Fruit fly (Drosophila melanogaster) whole organism, embryonic: ENCODE results near the gene CG10137.
A peak's percentile ranks its signal among the peaks of the same experiment; 100 is the strongest.

ENCODE experiments used
- Atf-2 ChIP-seq: fragments of 200-800 bp; sonication (Bioruptor generic); optimal IDR thresholded peaks from 2 replicates; lab custom pipeline; 2016; ENCODE audit warnings: missing biosample characterization, missing genetic modification characterization
- B-H2 ChIP-seq: fragments of 200-800 bp; sonication (Bioruptor generic); optimal IDR thresholded peaks from 2 replicates; lab custom pipeline; 2018; ENCODE audit warnings: missing biosample characterization, mild to moderate bottlenecking, missing genetic modification characterization
- Bgb ChIP-seq: fragments of 200-800 bp; sonication (Bioruptor generic); IDR thresholded peaks from 2 replicates; pipeline ENCODE4 v1.3.6; 2022; ENCODE audit warnings: missing biosample characterization, missing genetic modification characterization; ENCODE audit not compliant: partially characterized antibody
- CG11723 ChIP-seq: fragments of 200-800 bp; sonication (Bioruptor generic); optimal IDR thresholded peaks from 2 replicates; lab custom pipeline; 2017; ENCODE audit warnings: missing biosample characterization, mild to moderate bottlenecking, missing genetic modification characterization
- CG12299 ChIP-seq: fragments of 200-800 bp; sonication (Bioruptor generic); optimal IDR thresholded peaks from 2 replicates; lab custom pipeline; 2018; ENCODE audit warnings: missing biosample characterization, mild to moderate bottlenecking, missing genetic modification characterization
- CG1233 ChIP-seq: fragments of 200-800 bp; sonication (Bioruptor generic); optimal IDR thresholded peaks from 4 replicates; lab custom pipeline; 2018; ENCODE audit warnings: missing biosample characterization, mild to moderate bottlenecking, missing genetic modification characterization
- CG13624 ChIP-seq: fragments of 200-800 bp; sonication (Bioruptor generic); optimal IDR thresholded peaks from 2 replicates; lab custom pipeline; 2016; ENCODE audit warnings: missing biosample characterization, missing genetic modification characterization
- CG1603 ChIP-seq: fragments of 200-800 bp; sonication (Bioruptor generic); optimal IDR thresholded peaks from 2 replicates; lab custom pipeline; 2019; ENCODE audit warnings: missing biosample characterization, mild to moderate bottlenecking, missing genetic modification characterization, moderate library complexity
- CG3163 ChIP-seq: fragments of 200-800 bp; sonication (Bioruptor generic); optimal IDR thresholded peaks from 3 replicates; lab custom pipeline; 2016; ENCODE audit warnings: missing biosample characterization, missing genetic modification characterization
- CG3407 ChIP-seq: fragments of 200-800 bp; sonication (Bioruptor generic); optimal IDR thresholded peaks from 2 replicates; lab custom pipeline; 2018; ENCODE audit warnings: missing biosample characterization, mild to moderate bottlenecking, missing genetic modification characterization
- CG34376 ChIP-seq: fragments of 200-800 bp; sonication (Bioruptor generic); optimal IDR thresholded peaks from 2 replicates; lab custom pipeline; 2018; ENCODE audit warnings: missing biosample characterization, mild to moderate bottlenecking, missing genetic modification characterization
- CG4328 ChIP-seq: fragments of 200-800 bp; sonication (Bioruptor generic); optimal IDR thresholded peaks from 3 replicates; lab custom pipeline; 2017; ENCODE audit warnings: missing biosample characterization, missing genetic modification reagents, missing genetic modification characterization
- CG4820 ChIP-seq: fragments of 200-800 bp; sonication (Bioruptor generic); optimal IDR thresholded peaks from 3 replicates; lab custom pipeline; 2016; ENCODE audit warnings: missing biosample characterization, missing genetic modification characterization
- CG6683 ChIP-seq: fragments of 200-800 bp; sonication (Bioruptor generic); optimal IDR thresholded peaks from 2 replicates; lab custom pipeline; 2017; ENCODE audit warnings: missing biosample characterization, mild to moderate bottlenecking, missing genetic modification characterization, missing genetic modification reagents
- CG6854 ChIP-seq: fragments of 200-800 bp; sonication (Bioruptor generic); optimal IDR thresholded peaks from 3 replicates; lab custom pipeline; 2017; ENCODE audit warnings: missing biosample characterization, mild to moderate bottlenecking, missing genetic modification characterization
- CG7839 ChIP-seq: fragments of 200-800 bp; sonication (Bioruptor generic); optimal IDR thresholded peaks from 3 replicates; lab custom pipeline; 2018; ENCODE audit warnings: missing biosample characterization, mild to moderate bottlenecking, missing genetic modification characterization, moderate library complexity
- CG8765 ChIP-seq: fragments of 200-800 bp; sonication (Bioruptor generic); IDR thresholded peaks from 2 replicates; pipeline ENCODE4 v1.3.6; 2022; ENCODE audit warnings: missing biosample characterization, missing genetic modification characterization
- CG8924 ChIP-seq: fragments of 200-800 bp; optimal IDR thresholded peaks from 3 replicates; lab custom pipeline; 2019; ENCODE audit warnings: missing biosample characterization, mild to moderate bottlenecking, missing genetic modification characterization, moderate library complexity
- CG9727 ChIP-seq: fragments of 200-800 bp; sonication (Bioruptor generic); optimal IDR thresholded peaks from 3 replicates; lab custom pipeline; 2017; ENCODE audit warnings: missing biosample characterization, mild to moderate bottlenecking, missing genetic modification characterization
- CG9932 ChIP-seq: fragments of 200-800 bp; sonication (Bioruptor generic); IDR thresholded peaks from 2 replicates; pipeline ENCODE4 v1.3.6; 2022; ENCODE audit warnings: missing biosample characterization, missing genetic modification characterization
- Eip74EF ChIP-seq, 2 experiments: fragments of 200-800 bp in 1 of 2; fragments of >200 bp in 1 of 2; sonication (Bioruptor generic) in 1 of 2; optimal IDR thresholded peaks; 2 replicates each; lab custom pipeline; 2017 to 2019; ENCODE audit warnings: missing biosample characterization in 2 of 2, missing genetic modification characterization in 2 of 2, mild to moderate bottlenecking in 1 of 2, moderate library complexity in 1 of 2
- Jarid2 ChIP-seq: fragments of 200-800 bp; sonication (Bioruptor generic); optimal IDR thresholded peaks from 3 replicates; lab custom pipeline; 2017; ENCODE audit warnings: mild to moderate bottlenecking, missing biosample characterization, missing genetic modification reagents, missing genetic modification characterization
- NC2β ChIP-seq: fragments of 200-800 bp; sonication (Bioruptor generic); optimal IDR thresholded peaks from 2 replicates; lab custom pipeline; 2016; ENCODE audit warnings: missing biosample characterization, missing genetic modification characterization
- Nf-YC ChIP-seq: fragments of 200-800 bp; optimal IDR thresholded peaks from 3 replicates; lab custom pipeline; 2019; ENCODE audit warnings: missing biosample characterization, mild to moderate bottlenecking, missing genetic modification characterization, moderate library complexity
- Pdp1 ChIP-seq, 2 experiments: fragments of 200-800 bp; sonication (Bioruptor generic); optimal IDR thresholded peaks; 3 replicates each; lab custom pipeline; 2016; ENCODE audit warnings: missing biosample characterization in 2 of 2, missing genetic modification characterization in 2 of 2, mild to moderate bottlenecking in 1 of 2, moderate library complexity in 1 of 2
- Rfx ChIP-seq: fragments of 200-800 bp; sonication (Bioruptor generic); IDR thresholded peaks from 2 replicates; pipeline ENCODE4 v1.3.6; 2022; ENCODE audit warnings: missing biosample characterization, missing genetic modification characterization
- Usf ChIP-seq: fragments of 200-800 bp; sonication (Bioruptor generic); optimal IDR thresholded peaks from 2 replicates; lab custom pipeline; 2017; ENCODE audit warnings: missing genotype, missing biosample characterization, missing genetic modification characterization
- Xrp1 ChIP-seq: fragments of 200-800 bp; sonication (Bioruptor generic); IDR thresholded peaks from 2 replicates; pipeline ENCODE4 v1.3.6; 2022; ENCODE audit warnings: missing biosample characterization, missing genetic modification characterization
- az2 ChIP-seq: fragments of 200-800 bp; sonication (Bioruptor generic); optimal IDR thresholded peaks from 3 replicates; lab custom pipeline; 2016; ENCODE audit warnings: missing biosample characterization, missing genetic modification characterization
- br ChIP-seq: fragments of >200 bp; optimal IDR thresholded peaks from 2 replicates; lab custom pipeline; 2017
- croc ChIP-seq: fragments of 200-800 bp; sonication (Bioruptor generic); conservative IDR thresholded peaks from 3 replicates; pipeline ENCODE4 v1.3.6; 2022; ENCODE audit warnings: missing biosample characterization, missing genetic modification characterization
- crp ChIP-seq, 2 experiments: fragments of 200-800 bp; sonication (Bioruptor generic); optimal IDR thresholded peaks; 2 replicates in 1 of 2; 3 replicates in 1 of 2; lab custom pipeline; 2017; ENCODE audit warnings: missing biosample characterization in 2 of 2, missing genetic modification characterization in 2 of 2, mild to moderate bottlenecking in 1 of 2, moderate library complexity in 1 of 2
- danr ChIP-seq: fragments of 200-800 bp; sonication (Bioruptor generic); IDR thresholded peaks from 2 replicates; pipeline ENCODE4 v1.3.6; 2022; ENCODE audit warnings: missing biosample characterization, missing genetic modification characterization
- eyg ChIP-seq: fragments of 200-800 bp; sonication (Bioruptor generic); optimal IDR thresholded peaks from 3 replicates; lab custom pipeline; 2016; ENCODE audit warnings: missing biosample characterization, missing genetic modification characterization
- fd3F ChIP-seq: fragments of 200-800 bp; sonication (Bioruptor generic); optimal IDR thresholded peaks from 2 replicates; lab custom pipeline; 2018; ENCODE audit warnings: missing biosample characterization, mild to moderate bottlenecking, missing genetic modification characterization, moderate library complexity
- ind ChIP-seq: fragments of 200-800 bp; sonication (Bioruptor generic); optimal IDR thresholded peaks from 3 replicates; lab custom pipeline; 2016; ENCODE audit warnings: missing biosample characterization, missing genetic modification characterization
- jing ChIP-seq: fragments of 200-800 bp; sonication (Bioruptor generic); optimal IDR thresholded peaks from 2 replicates; lab custom pipeline; 2018; ENCODE audit warnings: missing biosample characterization, mild to moderate bottlenecking, missing genetic modification characterization
- lilli ChIP-seq: fragments of 200-800 bp; sonication (Bioruptor generic); optimal IDR thresholded peaks from 3 replicates; lab custom pipeline; 2016; ENCODE audit warnings: missing biosample characterization, missing genetic modification characterization
- nerfin-2 ChIP-seq: fragments of 200-800 bp; sonication (Bioruptor generic); IDR thresholded peaks from 2 replicates; pipeline ENCODE4 v1.3.6; 2022; ENCODE audit warnings: missing biosample characterization, missing genetic modification characterization; ENCODE audit not compliant: partially characterized antibody
- oc ChIP-seq: fragments of 200-800 bp; sonication (Bioruptor generic); optimal IDR thresholded peaks from 2 replicates; lab custom pipeline; 2018; ENCODE audit warnings: missing biosample characterization, mild to moderate bottlenecking, missing genetic modification characterization, moderate library complexity
- pfk ChIP-seq: fragments of 200-800 bp; sonication (Bioruptor generic); optimal IDR thresholded peaks from 2 replicates; lab custom pipeline; 2018; ENCODE audit warnings: missing biosample characterization, mild to moderate bottlenecking, missing genetic modification characterization, moderate library complexity
- run ChIP-seq: fragments of 200-800 bp; sonication (Bioruptor generic); optimal IDR thresholded peaks from 3 replicates; lab custom pipeline; 2018; ENCODE audit warnings: missing biosample characterization, mild to moderate bottlenecking, missing genetic modification characterization
- salm ChIP-seq: fragments of 200-800 bp; sonication (Bioruptor generic); optimal IDR thresholded peaks from 2 replicates; lab custom pipeline; 2018; ENCODE audit warnings: missing biosample characterization, mild to moderate bottlenecking, missing genetic modification characterization
- schlank ChIP-seq: fragments of 200-800 bp; sonication (Bioruptor generic); optimal IDR thresholded peaks from 2 replicates; lab custom pipeline; 2018; ENCODE audit warnings: missing biosample characterization, mild to moderate bottlenecking, missing genetic modification characterization
- sisA ChIP-seq: fragments of 200-800 bp; sonication (Bioruptor generic); IDR thresholded peaks from 2 replicates; pipeline ENCODE4 v1.3.6; 2022; ENCODE audit warnings: missing biosample characterization, missing genetic modification characterization
- sr ChIP-seq: fragments of 200-800 bp; sonication (Bioruptor generic); IDR thresholded peaks from 3 replicates; pipeline ENCODE4 v1.3.6; 2022; ENCODE audit warnings: missing biosample characterization, missing genetic modification characterization
- tin ChIP-seq: fragments of 200-800 bp; sonication (Bioruptor generic); optimal IDR thresholded peaks from 3 replicates; lab custom pipeline; 2016; ENCODE audit warnings: missing biosample characterization, missing genetic modification characterization
- unpg ChIP-seq: fragments of 200-800 bp; sonication (Bioruptor generic); optimal IDR thresholded peaks from 3 replicates; lab custom pipeline; 2018; ENCODE audit warnings: missing biosample characterization, mild to moderate bottlenecking, missing genetic modification characterization, moderate library complexity
- z ChIP-seq: fragments of 200-800 bp; sonication (Bioruptor generic); IDR thresholded peaks from 3 replicates; pipeline ENCODE4 v1.3.6; 2022; ENCODE audit warnings: missing biosample characterization, missing genetic modification characterization

The CG10137 gene

DNA sequence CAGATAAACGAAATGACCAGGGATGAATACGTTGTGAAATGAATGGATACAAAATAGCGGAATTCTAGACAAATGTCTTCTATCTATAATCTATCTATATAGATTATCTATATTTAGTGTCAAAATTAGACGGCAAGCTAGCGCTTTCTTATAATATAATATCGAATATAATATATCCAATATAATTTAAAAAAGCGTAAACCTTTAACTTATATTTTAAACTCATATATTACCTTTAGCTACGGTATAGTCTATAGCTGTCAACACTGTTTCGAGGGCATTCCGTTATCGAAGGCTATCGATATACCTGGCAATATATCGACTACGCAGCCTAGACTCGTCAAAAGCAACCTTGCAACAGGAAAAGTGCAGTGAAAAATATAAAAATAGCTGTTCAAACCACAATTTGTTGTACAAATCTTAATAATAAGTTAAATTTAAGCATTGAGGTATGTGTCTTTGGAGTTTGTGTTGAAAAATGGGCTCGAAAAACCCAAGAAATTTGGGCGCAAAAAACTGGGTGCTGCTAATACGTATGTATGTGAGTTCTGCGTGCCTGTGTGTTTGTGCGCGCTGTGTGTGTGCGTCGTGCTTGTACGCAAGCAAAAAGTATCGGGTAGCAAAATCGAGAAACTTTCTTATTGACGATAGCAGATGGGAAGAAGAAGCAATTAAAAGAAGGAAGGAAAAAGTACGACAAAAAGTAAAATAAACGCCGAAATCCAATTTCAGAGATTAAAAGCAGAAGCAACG lies 33.4 kb upstream of the CG10137 start, which contains the start of the genes swm and Ctu2 (continued):
- TF ChIP-seq B-H2, result peak; percentile 88
- TF ChIP-seq CG4328 (GFP tag; lab: Kevin White, UChicago), result peak; percentile 66
- TF ChIP-seq nerfin-2 (GFP tag; lab: Robert Waterston, UW), result 0 out of 2 replicates have a peak, but pooled peaks have one; percentile 50
- TF ChIP-seq Jarid2, result no peak
- peak; percentile 48 for TF ChIP-seq az2 (GFP tag; lab: Kevin White, UChicago)
- peak; percentile 19 for TF ChIP-seq CG34376
- TF ChIP-seq jing, result no peak
- peak in 1 of 2 experiments; percentile 47 for TF ChIP-seq crp (GFP tag; optimal IDR thresholded peaks at IDR 0.05; lab: Kevin White, UChicago)
- TF ChIP-seq danr, result 0 out of 2 replicates have a peak, but pooled peaks have one; percentile 18
- TF ChIP-seq eyg (GFP tag; lab: Kevin White, UChicago), result no peak
- peak; percentile 82 for TF ChIP-seq CG8924 (tag; lab: Kevin White, UChicago)
- TF ChIP-seq NC2β (GFP tag; lab: Kevin White, UChicago), result no peak
- TF ChIP-seq CG4820 (GFP tag; lab: Kevin White, UChicago), result peak; percentile 38
- no peak for TF ChIP-seq br (lab: Kevin White, UChicago)
- TF ChIP-seq Xrp1 (GFP tag; lab: Robert Waterston, UW), result peak; percentile 72
- peak; percentile 28 for TF ChIP-seq lilli (GFP tag; lab: Kevin White, UChicago)
- no peak for TF ChIP-seq run (tag; lab: Kevin White, UChicago)
- TF ChIP-seq CG1233 (GFP tag; lab: Kevin White, UChicago), result peak; percentile 41
- TF ChIP-seq tin (GFP tag; lab: Kevin White, UChicago), result peak; percentile 61
- TF ChIP-seq CG7839 (tag; lab: Kevin White, UChicago), result peak; percentile 77
- peak; percentile 54 for TF ChIP-seq CG3407 (GFP tag; lab: Kevin White, UChicago)
- TF ChIP-seq pfk (GFP tag; lab: Kevin White, UChicago), result no peak
- TF ChIP-seq CG11723 (GFP tag; lab: Kevin White, UChicago), result peak; percentile 18
- TF ChIP-seq Usf (GFP tag; lab: Kevin White, UChicago), result peak; percentile 13
- no peak for TF ChIP-seq salm
- peak; percentile 68 for TF ChIP-seq ind (GFP tag; lab: Kevin White, UChicago)
- TF ChIP-seq Rfx (GFP tag; lab: Robert Waterston, UW), result peak; percentile 76
- peak; percentile 71 for TF ChIP-seq CG9727 (GFP tag; lab: Kevin White, UChicago)
- no peak for TF ChIP-seq z
- no peak for TF ChIP-seq Eip74EF (GFP tag; optimal IDR thresholded peaks at IDR 0.05; lab: Kevin White, UChicago)
- no peak for TF ChIP-seq Atf-2 (GFP tag; lab: Kevin White, UChicago)
- TF ChIP-seq croc (GFP tag; lab: Robert Waterston, UW), result peak; percentile 29; the same call in 1 of the 3 replicates
- TF ChIP-seq sisA (GFP tag; lab: Robert Waterston, UW), result peak; percentile 13; the same call in 1 of the 2 replicates
- TF ChIP-seq CG6854 (GFP tag; lab: Kevin White, UChicago), result no peak
- no peak for TF ChIP-seq CG8765
- peak; percentile 5 for TF ChIP-seq CG1603 (tag; lab: Kevin White, UChicago)
- TF ChIP-seq oc (tag; lab: Kevin White, UChicago), result peak; percentile 37
- TF ChIP-seq CG12299, result peak; percentile 60
- TF ChIP-seq schlank (tag; lab: Kevin White, UChicago), result no peak
- TF ChIP-seq CG9932 (GFP tag; lab: Robert Waterston, UW), result peak; percentile 83
- TF ChIP-seq Bgb (GFP tag; lab: Robert Waterston, UW), result peak; percentile 57; the same call in 1 of the 2 replicates
- TF ChIP-seq CG3163 (GFP tag; lab: Kevin White, UChicago), result no peak
- TF ChIP-seq fd3F (GFP tag; lab: Kevin White, UChicago), result peak; percentile 72
- TF ChIP-seq sr (GFP tag; lab: Robert Waterston, UW), result no peak
- peak; percentile 77 for TF ChIP-seq Nf-YC (tag; lab: Kevin White, UChicago)
- peak; percentile 17 for TF ChIP-seq CG13624
- peak; percentile 12 for TF ChIP-seq CG6683
- TF ChIP-seq unpg (GFP tag; lab: Kevin White, UChicago), result peak; percentile 76
- TF ChIP-seq Pdp1 (GFP tag; optimal IDR thresholded peaks at IDR 0.05; lab: Kevin White, UChicago), result peak in 1 of 2 experiments; percentile 18
